Worm (Caenorhabditis elegans) whole organism, L2 larva: ENCODE results near the gene dtmk-1.

Experiments used
- R02D3.7 ChIP-seq: fragments of 150-350 bp; optimal IDR thresholded peaks from 2 replicates; lab custom pipeline; 2014; ENCODE audit warnings: missing biosample characterization, missing genetic modification characterization
- alr-1 ChIP-seq: fragments of 150-350 bp; optimal IDR thresholded peaks from 2 replicates; lab custom pipeline; 2014; ENCODE audit warnings: missing biosample characterization, missing genetic modification characterization
- ama-1 ChIP-seq: fragments of 150-350 bp; optimal IDR thresholded peaks from 2 replicates; lab custom pipeline; 2018; ENCODE audit warnings: inconsistent platforms
- blmp-1 ChIP-seq: sonication (generic microtip); optimal IDR thresholded peaks from 2 replicates; lab custom pipeline; 2017; ENCODE audit warnings: missing genetic modification characterization, mild to moderate bottlenecking, missing compliant biosample characterization, antibody characterized with exemption, moderate library complexity; ENCODE audit not compliant: insufficient read depth
- ceh-16 ChIP-seq: fragments of 150-350 bp; optimal IDR thresholded peaks from 2 replicates; lab custom pipeline; 2014; ENCODE audit warnings: missing biosample characterization, missing genetic modification characterization
- elt-3 ChIP-seq: sonication (generic microtip); optimal IDR thresholded peaks from 2 replicates; lab custom pipeline; 2017; ENCODE audit warnings: missing biosample characterization, missing genetic modification characterization
- lin-13 ChIP-seq: fragments of 150-350 bp; optimal IDR thresholded peaks from 2 replicates; lab custom pipeline; 2014; ENCODE audit warnings: missing biosample characterization, missing genetic modification reagents, missing genetic modification characterization
- nhr-11 ChIP-seq: fragments of 150-350 bp; optimal IDR thresholded peaks from 2 replicates; lab custom pipeline; 2014; ENCODE audit warnings: missing biosample characterization, missing genetic modification characterization
- nhr-77 ChIP-seq: fragments of 150-350 bp; optimal IDR thresholded peaks from 2 replicates; lab custom pipeline; 2014; ENCODE audit warnings: missing biosample characterization, missing genetic modification characterization
- unc-39 ChIP-seq: fragments of 150-350 bp; optimal IDR thresholded peaks from 2 replicates; lab custom pipeline; 2014; ENCODE audit warnings: missing biosample characterization, missing genetic modification characterization
- unc-62 ChIP-seq: fragments of 150-350 bp; optimal IDR thresholded peaks from 2 replicates; lab custom pipeline; 2014; ENCODE audit warnings: missing biosample characterization, missing genetic modification reagents, missing genetic modification characterization

- TF ChIP-seq nhr-11: no peak
- TF ChIP-seq unc-62 (GFP tag; lab: Kevin White, UChicago): no peak
- TF ChIP-seq ceh-16 (tag; lab: Kevin White, UChicago): no peak
- TF ChIP-seq lin-13: no peak
- TF ChIP-seq elt-3: no peak
- no peak for TF ChIP-seq ama-1 (lab: Kevin White, UChicago)
- no peak for TF ChIP-seq blmp-1 (tag; lab: Kevin White, UChicago)
- no peak for TF ChIP-seq nhr-77 (tag; lab: Kevin White, UChicago)
- TF ChIP-seq unc-39 (tag; lab: Kevin White, UChicago): no peak
- TF ChIP-seq R02D3.7: no peak
- no peak for TF ChIP-seq alr-1 (tag; lab: Kevin White, UChicago)
Observed at ce11 chrII:9943837-9944236, 23.1 kb downstream of the dtmk-1 start, which contains the start of gene flad-1.
